Fruit fly (Drosophila melanogaster): ENCODE measurements around the gene CG13010.

Gene CG13010

DNA sequence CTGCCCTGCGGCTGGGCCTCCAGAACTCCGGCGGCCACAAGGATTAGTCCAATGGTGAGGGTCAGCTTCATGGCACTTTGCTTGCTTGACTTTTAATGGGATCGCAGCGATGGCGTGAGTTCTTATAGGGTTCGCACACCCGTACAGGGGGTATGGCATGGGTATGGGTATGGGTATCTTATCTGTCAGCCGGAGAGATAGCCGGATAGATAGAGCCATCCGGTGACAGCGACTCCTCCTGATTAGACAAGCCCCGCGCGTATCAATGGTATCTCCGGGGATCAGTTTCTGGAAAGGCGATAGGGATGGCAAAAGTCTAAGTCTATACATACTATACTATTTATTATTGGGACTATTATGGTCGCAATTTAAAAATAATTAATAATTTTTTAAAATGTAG, 28.0 kb upstream of the CG13010 start, which contains the start of gene CG9672:
Gene CG9672, minus strand, starts transcription at position 101 of the 400 bp plus-strand sequence.
- no peak for TF ChIP-seq net (GFP tag; optimal IDR thresholded peaks at IDR 0.05)
- no peak for TF ChIP-seq CG8632 (GFP tag; optimal IDR thresholded peaks at IDR 0.05)
- no peak for TF ChIP-seq Hr4 (GFP tag; optimal IDR thresholded peaks at IDR 0.05)
- TF ChIP-seq Sox14 (GFP tag; optimal IDR thresholded peaks at IDR 0.05) = no peak
- no peak for TF ChIP-seq Ets96B (tag; optimal IDR thresholded peaks at IDR 0.05)
- no peak for TF ChIP-seq Lpt (GFP tag; optimal IDR thresholded peaks at IDR 0.05)
- TF ChIP-seq spab (GFP tag; optimal IDR thresholded peaks at IDR 0.05) = no peak
- TF ChIP-seq pdm3 (GFP tag; optimal IDR thresholded peaks at IDR 0.05) = no peak
- TF ChIP-seq CG3919 (GFP tag; optimal IDR thresholded peaks at IDR 0.05) = no peak
- TF ChIP-seq OdsH (GFP tag; optimal IDR thresholded peaks at IDR 0.05) = no peak
- TF ChIP-seq CG3032 (tag; optimal IDR thresholded peaks at IDR 0.05) = no peak
- TF ChIP-seq CG6276 (GFP tag; optimal IDR thresholded peaks at IDR 0.05) = no peak

dm6 chrX:16703747-16704146, 25.0 kb upstream of the CG13010 start, which contains the start of the genes CG9673 and CG4653:
CG9673 (minus strand) TSS chrX:16703884.
CG4653 (plus strand) TSS chrX:16704081.
- TF ChIP-seq vri (GFP tag; optimal IDR thresholded peaks at IDR 0.05) (peak; percentile 38), CG8319 (GFP tag; optimal IDR thresholded peaks at IDR 0.05) (no peak)

- TF ChIP-seq vri (GFP tag; optimal IDR thresholded peaks at IDR 0.05) (peak; percentile 84), Hr4 (GFP tag; optimal IDR thresholded peaks at IDR 0.05) (no peak), salr (GFP tag; optimal IDR thresholded peaks at IDR 0.05) (no peak)
These were observed 23.2 kb upstream of the CG13010 start, which contains the start of gene sphe for dm6 chrX:16701941-16702340. sphe (minus strand) TSS chrX:16701972.

dm6 chrX:16700070-16700469, 21.3 kb upstream of the CG13010 start, which contains the start of gene CG9676:
CG9676 (minus strand) TSS chrX:16700170.
- TF ChIP-seq fkh (GFP tag; optimal IDR thresholded peaks at IDR 0.05) (no peak), svp (GFP tag) (no peak), eg (GFP tag; IDR thresholded peaks at IDR 0.05) (no peak), CG4318 (GFP tag; optimal IDR thresholded peaks at IDR 0.05) (no peak), CG9139 (GFP tag; optimal IDR thresholded peaks at IDR 0.05) (no peak), CG31627 (GFP tag; optimal IDR thresholded peaks at IDR 0.05) (no peak), CG10631 (GFP tag; optimal IDR thresholded peaks at IDR 0.05) (no peak), CG3032 (tag; optimal IDR thresholded peaks at IDR 0.05) (no peak), Met (GFP tag; optimal IDR thresholded peaks at IDR 0.05) (no peak), Lpt (GFP tag; optimal IDR thresholded peaks at IDR 0.05) (no peak), CG6163 (GFP tag; IDR thresholded peaks at IDR 0.05) (no peak), acj6 (GFP tag; optimal IDR thresholded peaks at IDR 0.05) (no peak), spab (GFP tag; optimal IDR thresholded peaks at IDR 0.05) (no peak)

DNA sequence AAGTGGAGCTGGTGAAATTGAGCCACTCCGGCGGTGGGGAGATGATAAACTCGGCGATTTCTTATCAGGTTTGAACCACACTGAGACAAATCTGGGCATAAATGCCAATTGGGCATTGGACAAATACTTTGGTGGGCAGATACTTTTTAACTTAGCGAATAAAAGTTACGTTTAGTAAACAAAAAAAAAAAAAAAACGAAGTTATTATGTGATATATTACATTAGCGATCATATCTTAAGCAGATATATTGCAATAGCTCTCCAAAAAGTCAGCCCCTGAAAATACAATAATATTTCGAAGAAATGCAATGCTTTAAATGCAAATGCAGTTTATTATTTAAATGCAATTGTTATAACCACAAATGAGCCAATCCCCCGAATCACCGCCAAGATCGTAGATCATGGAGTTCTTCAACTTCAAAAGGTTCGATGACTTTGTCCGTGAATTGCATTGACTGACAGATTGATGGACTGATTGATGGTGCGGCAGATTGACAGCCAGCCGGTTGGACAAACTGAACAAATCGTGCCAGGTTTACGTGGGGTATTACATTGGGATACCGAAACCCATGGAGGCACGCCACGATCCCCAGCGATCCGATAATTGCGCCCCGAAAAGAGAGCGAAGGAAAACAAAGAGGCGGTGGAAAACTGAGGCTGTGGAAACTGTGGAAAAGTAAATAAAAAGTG, 19.3 kb upstream of the CG13010 start:
- TF ChIP-seq acj6 (GFP tag; optimal IDR thresholded peaks at IDR 0.05) = no peak
- TF ChIP-seq CG1621 (tag; optimal IDR thresholded peaks at IDR 0.05) = no peak
- TF ChIP-seq Hr4 (GFP tag; optimal IDR thresholded peaks at IDR 0.05) = peak; percentile 36
- TF ChIP-seq svp (GFP tag) = peak; percentile 46
- no peak for TF ChIP-seq topi (GFP tag; optimal IDR thresholded peaks at IDR 0.05)
- TF ChIP-seq Hr38 (GFP tag; optimal IDR thresholded peaks at IDR 0.05) = no peak
- TF ChIP-seq pdm3 (GFP tag; optimal IDR thresholded peaks at IDR 0.05) = no peak
- peak; percentile 11 for TF ChIP-seq CG4318 (GFP tag; optimal IDR thresholded peaks at IDR 0.05)
- TF ChIP-seq Ets96B (tag; optimal IDR thresholded peaks at IDR 0.05) = no peak
- TF ChIP-seq eg (GFP tag; IDR thresholded peaks at IDR 0.05) = no peak
- TF ChIP-seq Lpt (GFP tag; optimal IDR thresholded peaks at IDR 0.05) = no peak
- no peak for TF ChIP-seq Blimp-1 (GFP tag; optimal IDR thresholded peaks at IDR 0.05)
- TF ChIP-seq CG15336 (GFP tag; IDR thresholded peaks at IDR 0.05) = 0 out of 2 replicates have a peak, but pooled peaks have one; percentile 19
- TF ChIP-seq ss (GFP tag; optimal IDR thresholded peaks at IDR 0.05) = no peak
- TF ChIP-seq Eip78C (GFP tag) = peak; percentile 52
- TF ChIP-seq CG32006 (GFP tag; optimal IDR thresholded peaks at IDR 0.05) = peak; percentile 50

Measured in whole organism, prepupa.